Worm (Caenorhabditis elegans) whole organism, young adult: ENCODE data around the gene H39E20.1.
"Not testable (repeated sequence)": the region's sequence is repeated elsewhere in the genome, so short reads cannot be mapped to it uniquely, and the experiment has no call there.

Experiments
- chd-7 ChIP-seq: sonication (generic microtip); optimal IDR thresholded peaks from 2 replicates; lab custom pipeline; 2016; ENCODE audit warnings: mild to moderate bottlenecking, missing genetic modification characterization, moderate library complexity, missing compliant biosample characterization
- him-1 ChIP-seq: sonication (generic microtip); optimal IDR thresholded peaks from 2 replicates; lab custom pipeline; 2016; ENCODE audit warnings: missing genotype, missing genetic modification reagents, missing genetic modification characterization, missing compliant biosample characterization
- tlf-1 ChIP-seq: fragments of 200-800 bp; sonication (Bioruptor generic); optimal IDR thresholded peaks from 2 replicates; lab custom pipeline; 2018; ENCODE audit warnings: mild to moderate bottlenecking, missing genetic modification characterization, missing compliant biosample characterization

- not testable (repeated sequence) for TF ChIP-seq him-1 (tag; lab: Kevin White, UChicago); chd-7 (tag; lab: Kevin White, UChicago); tlf-1
These were observed 6.0 kb upstream of the H39E20.1 start, which contains the start of gene ZK402.2 for ce11 chrX:1403444-1403843.
